Fruit fly (Drosophila melanogaster) whole organism, wandering third instar larva: ENCODE data around the gene CG5282.

Experiments
- Abd-B ChIP-seq: fragments of >200 bp; optimal IDR thresholded peaks from 2 replicates; lab custom pipeline; 2017; ENCODE audit warnings: missing biosample characterization, missing genetic modification characterization
- CG32264 ChIP-seq: fragments of 200-800 bp; sonication (Bioruptor generic); optimal IDR thresholded peaks from 2 replicates; lab custom pipeline; 2016; ENCODE audit warnings: missing biosample characterization, missing genetic modification characterization
- Dfd ChIP-seq: fragments of >200 bp; optimal IDR thresholded peaks from 2 replicates; lab custom pipeline; 2017; ENCODE audit warnings: missing biosample characterization, missing genetic modification characterization
- Dif ChIP-seq: fragments of 200-275, 200-300 bp; sonication (Bioruptor generic); optimal IDR thresholded peaks from 2 replicates; lab custom pipeline; 2018; ENCODE audit warnings: missing biosample characterization, missing genetic modification characterization; ENCODE audit not compliant: partially characterized antibody
- GATAd ChIP-seq: sonication (Bioruptor generic); optimal IDR thresholded peaks from 2 replicates; lab custom pipeline; 2016; ENCODE audit warnings: missing biosample characterization, missing genetic modification characterization
- HLH106 ChIP-seq: fragments of 200-800 bp; optimal IDR thresholded peaks from 3 replicates; lab custom pipeline; 2019; ENCODE audit warnings: missing biosample characterization, mild to moderate bottlenecking, missing genetic modification characterization, moderate library complexity
- Hnf4 ChIP-seq: fragments of 200-800 bp; sonication (Bioruptor generic); optimal IDR thresholded peaks from 2 replicates; lab custom pipeline; 2016; ENCODE audit warnings: missing biosample characterization, mild to moderate bottlenecking, missing genetic modification characterization
- Hr78 ChIP-seq: fragments of >200 bp; optimal IDR thresholded peaks from 2 replicates; lab custom pipeline; 2017; ENCODE audit warnings: missing biosample characterization, missing genetic modification characterization
- Hr83 ChIP-seq: fragments of 200-300 bp; sonication (Bioruptor generic); optimal IDR thresholded peaks from 2 replicates; lab custom pipeline; 2016; ENCODE audit warnings: missing biosample characterization, mild to moderate bottlenecking, missing genetic modification characterization, moderate library complexity; ENCODE audit not compliant: poor library complexity, severe bottlenecking
- Jra ChIP-seq: sonication (Bioruptor generic); optimal IDR thresholded peaks from 2 replicates; lab custom pipeline; 2016; ENCODE audit warnings: missing biosample characterization, missing genetic modification characterization
- Mio ChIP-seq: sonication (Bioruptor generic); optimal IDR thresholded peaks from 2 replicates; lab custom pipeline; 2016; ENCODE audit warnings: missing biosample characterization, missing genetic modification characterization
- N ChIP-seq: fragments of >200 bp; optimal IDR thresholded peaks from 2 replicates; lab custom pipeline; 2018; ENCODE audit warnings: missing biosample characterization, missing external identifiers, missing genetic modification characterization
- OdsH ChIP-seq: fragments of 200-800 bp; sonication (Bioruptor generic); optimal IDR thresholded peaks from 2 replicates; lab custom pipeline; 2016; ENCODE audit warnings: missing biosample characterization, mild to moderate bottlenecking, missing genetic modification characterization
- Rel ChIP-seq, 2 experiments: fragments of 200-800 bp; sonication (Bioruptor generic) in 1 of 2; optimal IDR thresholded peaks; 2 replicates in 1 of 2; 3 replicates in 1 of 2; lab custom pipeline; 2016 to 2019; ENCODE audit warnings: mild to moderate bottlenecking in 2 of 2, missing biosample characterization in 2 of 2, missing genetic modification characterization in 2 of 2, moderate library complexity in 1 of 2
- Sp1 ChIP-seq: fragments of 200-800 bp; sonication (Bioruptor generic); optimal IDR thresholded peaks from 3 replicates; lab custom pipeline; 2019; ENCODE audit warnings: missing biosample characterization, mild to moderate bottlenecking, missing genetic modification characterization, moderate library complexity
- br ChIP-seq: fragments of 200-800 bp; sonication (Bioruptor generic); optimal IDR thresholded peaks from 2 replicates; lab custom pipeline; 2016; ENCODE audit warnings: missing biosample characterization, missing genetic modification characterization
- brk ChIP-seq: fragments of 200-800 bp; sonication (Bioruptor generic); optimal IDR thresholded peaks from 2 replicates; lab custom pipeline; 2016; ENCODE audit warnings: missing biosample characterization, mild to moderate bottlenecking, missing genetic modification characterization
- dl ChIP-seq, 2 experiments: fragments of 175-275, 200-275 bp in 1 of 2; fragments of 200-275 bp in 1 of 2; sonication (Bioruptor generic); optimal IDR thresholded peaks; lab custom pipeline; 2018; ENCODE audit warnings: mild to moderate bottlenecking in 2 of 2, missing biosample characterization in 2 of 2, missing genetic modification characterization in 2 of 2, moderate library complexity in 2 of 2; ENCODE audit not compliant: partially characterized antibody in 2 of 2, insufficient read depth in 1 of 2
- dmrt93B ChIP-seq: fragments of 200-800 bp; sonication (Bioruptor generic); optimal IDR thresholded peaks from 2 replicates; lab custom pipeline; 2018; ENCODE audit warnings: missing biosample characterization, mild to moderate bottlenecking, missing genetic modification characterization
- dsf ChIP-seq: sonication (Bioruptor generic); optimal IDR thresholded peaks from 2 replicates; lab custom pipeline; 2016; ENCODE audit warnings: missing biosample characterization, missing genetic modification characterization, borderline replicate concordance
- ey ChIP-seq: fragments of 200-800 bp; sonication (Bioruptor generic); optimal IDR thresholded peaks from 2 replicates; lab custom pipeline; 2016; ENCODE audit warnings: missing biosample characterization, missing genetic modification characterization
- foxo ChIP-seq, 2 experiments: fragments of 200-800 bp; sonication (Bioruptor generic); optimal IDR thresholded peaks; 2 replicates in 1 of 2; 3 replicates in 1 of 2; lab custom pipeline; 2016 to 2017; ENCODE audit warnings: missing biosample characterization in 2 of 2, missing genetic modification characterization in 2 of 2
- fru ChIP-seq: fragments of 200-800 bp; sonication (Bioruptor generic); optimal IDR thresholded peaks from 3 replicates; lab custom pipeline; 2016; ENCODE audit warnings: missing biosample characterization, mild to moderate bottlenecking, missing genetic modification characterization
- h ChIP-seq: fragments of 200-800 bp; sonication (Bioruptor generic); optimal IDR thresholded peaks from 3 replicates; lab custom pipeline; 2016; ENCODE audit warnings: missing biosample characterization, mild to moderate bottlenecking, missing genetic modification characterization
- jim ChIP-seq: fragments of 175-275, 200-325 bp; sonication (Bioruptor generic); optimal IDR thresholded peaks from 2 replicates; lab custom pipeline; 2016; ENCODE audit warnings: missing biosample characterization, mild to moderate bottlenecking, missing genetic modification characterization
- pan ChIP-seq: fragments of >200 bp; optimal IDR thresholded peaks from 2 replicates; lab custom pipeline; 2017
- psq ChIP-seq: fragments of 200-800 bp; sonication (Bioruptor generic); optimal IDR thresholded peaks from 3 replicates; lab custom pipeline; 2017; ENCODE audit warnings: missing biosample characterization, mild to moderate bottlenecking, missing genetic modification characterization, moderate library complexity
- rgr ChIP-seq: fragments of 200-800 bp; sonication (Bioruptor generic); optimal IDR thresholded peaks from 3 replicates; lab custom pipeline; 2016; ENCODE audit warnings: missing biosample characterization, mild to moderate bottlenecking, missing genetic modification characterization
- sage ChIP-seq: fragments of 200-800 bp; sonication (Bioruptor generic); optimal IDR thresholded peaks from 2 replicates; lab custom pipeline; 2016; ENCODE audit warnings: missing biosample characterization, mild to moderate bottlenecking, missing genetic modification characterization
- sv ChIP-seq: fragments of 200-800 bp; sonication (Bioruptor generic); optimal IDR thresholded peaks from 3 replicates; lab custom pipeline; 2016; ENCODE audit warnings: missing biosample characterization, missing genetic modification characterization
- tai ChIP-seq: sonication (Bioruptor generic); optimal IDR thresholded peaks from 2 replicates; lab custom pipeline; 2016; ENCODE audit warnings: missing biosample characterization, missing genetic modification characterization
- usp ChIP-seq: fragments of >200 bp; optimal IDR thresholded peaks from 2 replicates; lab custom pipeline; 2017; ENCODE audit warnings: missing biosample characterization, missing genetic modification characterization
- woc ChIP-seq: sonication (Bioruptor generic); optimal IDR thresholded peaks from 2 replicates; lab custom pipeline; 2016; ENCODE audit warnings: missing biosample characterization, mild to moderate bottlenecking, missing genetic modification characterization

Gene CG5282

dm6 chr3L:20396047-20396446 is 29.8 kb downstream of the CG5282 start:
- no peak for TF ChIP-seq GATAd (GFP tag; lab: Kevin White, UChicago)
- no peak for TF ChIP-seq Jra (GFP tag; lab: Kevin White, UChicago)
- no peak for TF ChIP-seq Hr78 (GFP tag; lab: Kevin White, UChicago)

dm6 chr3L:20395257-20395909 is 30.5 kb downstream of the CG5282 start:
- TF ChIP-seq fru (GFP tag; lab: Kevin White, UChicago) (peak; percentile 68), dmrt93B (GFP tag; lab: Kevin White, UChicago) (no peak), Hr83 (GFP tag; lab: Kevin White, UChicago) (peak; percentile 3), Sp1 (GFP tag; lab: Kevin White, UChicago) (peak; percentile 46), tai (GFP tag; lab: Kevin White, UChicago) (no peak), Dfd (GFP tag; lab: Kevin White, UChicago) (no peak), br (GFP tag; lab: Kevin White, UChicago) (peak; percentile 53), jim (GFP tag; lab: Kevin White, UChicago) (no peak), psq (GFP tag; lab: Kevin White, UChicago) (peak; percentile 59), OdsH (GFP tag; lab: Kevin White, UChicago) (peak; percentile 58), Mio (GFP tag; lab: Kevin White, UChicago) (no peak), sv (GFP tag; lab: Kevin White, UChicago) (peak; percentile 8), woc (GFP tag; lab: Kevin White, UChicago) (peak; percentile 50), sage (GFP tag; lab: Kevin White, UChicago) (no peak), foxo (GFP tag; optimal IDR thresholded peaks at IDR 0.05; lab: Kevin White, UChicago) (peak in 1 of 2 experiments; percentile 71), Hnf4 (GFP tag; lab: Kevin White, UChicago) (peak; percentile 30), usp (no peak), h (GFP tag; lab: Kevin White, UChicago) (peak; percentile 68), rgr (peak; percentile 62), CG32264 (peak; percentile 33), ey (GFP tag; lab: Kevin White, UChicago) (peak; percentile 54), dsf (GFP tag; lab: Kevin White, UChicago) (no peak), N (GFP tag; lab: Kevin White, UChicago) (no peak), brk (peak; percentile 29), HLH106 (tag; lab: Kevin White, UChicago) (peak; percentile 25), Rel (GFP tag; optimal IDR thresholded peaks at IDR 0.05; lab: Kevin White, UChicago) (no peak), Rel (tag; optimal IDR thresholded peaks at IDR 0.05; lab: Kevin White, UChicago) (peak; percentile 91), Dif (GFP tag; lab: Kevin White, UChicago) (no peak), pan (no peak)

dm6 chr3L:20393357-20393756 is 32.5 kb downstream of the CG5282 start, which contains the start of gene CG33969:
CG33969 (minus strand) TSS chr3L:20393553.
- TF ChIP-seq Dif (GFP tag; lab: Kevin White, UChicago) (no peak), h (GFP tag; lab: Kevin White, UChicago) (peak; percentile 8), Rel (GFP tag; optimal IDR thresholded peaks at IDR 0.05; lab: Kevin White, UChicago) (no peak), Rel (tag; optimal IDR thresholded peaks at IDR 0.05; lab: Kevin White, UChicago) (peak; percentile 49), Jra (GFP tag; lab: Kevin White, UChicago) (peak; percentile 11)
- TF ChIP-seq, all 38 proteins: peak for 3

DNA sequence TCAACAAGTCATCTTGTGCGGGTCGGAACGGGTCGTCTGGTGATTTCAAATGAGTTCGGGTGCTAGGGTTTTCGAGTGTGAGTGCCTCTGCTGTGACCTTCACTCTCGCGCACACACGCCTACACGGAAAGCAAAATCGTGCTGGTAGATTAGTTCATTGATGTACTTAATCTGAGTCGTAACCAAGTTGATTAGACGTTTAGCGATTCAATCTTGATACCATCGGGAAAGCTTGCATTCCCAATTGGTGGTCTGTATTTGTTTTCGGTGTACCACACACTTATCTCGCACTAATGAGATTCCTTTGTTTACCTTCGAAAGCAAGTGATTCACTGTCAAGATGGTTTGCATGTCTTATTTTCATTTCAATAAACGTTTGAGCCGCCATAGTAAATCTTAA is 36.9 kb downstream of the CG5282 start:
- TF ChIP-seq OdsH (GFP tag; lab: Kevin White, UChicago) (peak; percentile 40), fru (GFP tag; lab: Kevin White, UChicago) (peak; percentile 24), h (GFP tag; lab: Kevin White, UChicago) (peak; percentile 73), usp (no peak), ey (GFP tag; lab: Kevin White, UChicago) (peak; percentile 57), Abd-B (GFP tag; lab: Kevin White, UChicago) (no peak), dl (GFP tag; optimal IDR thresholded peaks at IDR 0.05; lab: Kevin White, UChicago; ENCODE audit: insufficient read depth in 1 of 2, partially characterized antibody in 2 of 2) (no peak), Hr78 (GFP tag; lab: Kevin White, UChicago) (no peak), foxo (GFP tag; optimal IDR thresholded peaks at IDR 0.05; lab: Kevin White, UChicago) (peak in 1 of 2 experiments; percentile 44), woc (GFP tag; lab: Kevin White, UChicago) (no peak), brk (peak; percentile 20), Dfd (GFP tag; lab: Kevin White, UChicago) (no peak), Mio (GFP tag; lab: Kevin White, UChicago) (no peak), rgr (peak; percentile 51)
